Fruit fly (Drosophila melanogaster): Measurements from ENCODE around the gene CG34277.

dm6 chr3R:5392621-5393020 is 23.3 kb downstream of the CG34277 start, which contains the start of gene kkv:
- TF ChIP-seq vri (GFP tag; optimal IDR thresholded peaks at IDR 0.05) (no peak), CG6808 (GFP tag; optimal IDR thresholded peaks at IDR 0.05) (no peak), CG16779 (tag; optimal IDR thresholded peaks at IDR 0.05) (no peak), CG8632 (GFP tag; optimal IDR thresholded peaks at IDR 0.05) (no peak), Sox14 (GFP tag; optimal IDR thresholded peaks at IDR 0.05) (no peak), CG3919 (GFP tag; optimal IDR thresholded peaks at IDR 0.05) (no peak), Eip93F (GFP tag; optimal IDR thresholded peaks at IDR 0.05) (no peak), Hr4 (GFP tag; optimal IDR thresholded peaks at IDR 0.05) (no peak), Lpt (GFP tag; optimal IDR thresholded peaks at IDR 0.05) (no peak), CG6854 (GFP tag; optimal IDR thresholded peaks at IDR 0.05) (no peak)

Data from whole organism, prepupa.